Fruit fly (Drosophila melanogaster) whole organism, embryonic: ENCODE data around the gene CG5254.
A peak's percentile ranks its signal among the peaks of the same experiment; 100 is the strongest.

Experiments used
- Bteb2 ChIP-seq: fragments of 200-800 bp; sonication (Bioruptor generic); optimal IDR thresholded peaks from 2 replicates; lab custom pipeline; 2016; ENCODE audit warnings: missing biosample characterization, missing genetic modification characterization
- CG10267 ChIP-seq: fragments of 200-800 bp; sonication (Bioruptor generic); optimal IDR thresholded peaks from 2 replicates; lab custom pipeline; 2018; ENCODE audit warnings: missing biosample characterization, mild to moderate bottlenecking, missing genetic modification characterization, moderate library complexity
- CG10565 ChIP-seq: fragments of 200-800 bp; sonication (Bioruptor generic); optimal IDR thresholded peaks from 3 replicates; lab custom pipeline; 2016; ENCODE audit warnings: missing biosample characterization, mild to moderate bottlenecking, missing genetic modification characterization
- CG12219 ChIP-seq: fragments of 200-800 bp; sonication (Bioruptor generic); optimal IDR thresholded peaks from 3 replicates; lab custom pipeline; 2018; ENCODE audit warnings: missing biosample characterization, mild to moderate bottlenecking, missing genetic modification characterization
- CG1233 ChIP-seq: fragments of 200-800 bp; sonication (Bioruptor generic); optimal IDR thresholded peaks from 4 replicates; lab custom pipeline; 2018; ENCODE audit warnings: missing biosample characterization, mild to moderate bottlenecking, missing genetic modification characterization
- CG12769 ChIP-seq: fragments of 200-800 bp; sonication (Bioruptor generic); optimal IDR thresholded peaks from 2 replicates; lab custom pipeline; 2019; ENCODE audit warnings: missing biosample characterization, mild to moderate bottlenecking, missing genetic modification characterization, moderate library complexity
- CG13123 ChIP-seq: fragments of 200-800 bp; sonication (Bioruptor generic); optimal IDR thresholded peaks from 2 replicates; lab custom pipeline; 2016; ENCODE audit warnings: missing biosample characterization, missing genetic modification characterization
- CG15269 ChIP-seq: fragments of 200-800 bp; sonication (Bioruptor generic); optimal IDR thresholded peaks from 2 replicates; lab custom pipeline; 2018; ENCODE audit warnings: missing biosample characterization, mild to moderate bottlenecking, missing genetic modification characterization, moderate library complexity
- CG15601 ChIP-seq: fragments of 200-800 bp; sonication (Bioruptor generic); optimal IDR thresholded peaks from 3 replicates; lab custom pipeline; 2019; ENCODE audit warnings: missing biosample characterization, mild to moderate bottlenecking, missing genetic modification characterization, moderate library complexity
- CG1603 ChIP-seq: fragments of 200-800 bp; sonication (Bioruptor generic); optimal IDR thresholded peaks from 2 replicates; lab custom pipeline; 2019; ENCODE audit warnings: missing biosample characterization, mild to moderate bottlenecking, missing genetic modification characterization, moderate library complexity
- CG16813 ChIP-seq: fragments of 200-800 bp; sonication (Bioruptor generic); IDR thresholded peaks from 3 replicates; pipeline ENCODE4 v1.3.6; 2022; ENCODE audit warnings: missing biosample characterization, missing genetic modification characterization; ENCODE audit not compliant: partially characterized antibody
- CG17328 ChIP-seq: fragments of 200-800 bp; sonication (Bioruptor generic); IDR thresholded peaks from 2 replicates; pipeline ENCODE4 v1.3.6; 2022; ENCODE audit warnings: missing biosample characterization, missing genetic modification characterization
- CG17612 ChIP-seq: fragments of 200-800 bp; sonication (Bioruptor generic); IDR thresholded peaks from 2 replicates; pipeline ENCODE4 v1.3.6; 2022; ENCODE audit warnings: missing biosample characterization, missing genetic modification characterization
- CG2889 ChIP-seq: fragments of 200-800 bp; sonication (Bioruptor generic); IDR thresholded peaks from 3 replicates; pipeline ENCODE4 v1.3.6; 2022; ENCODE audit warnings: missing biosample characterization, missing genetic modification characterization
- CG3847 ChIP-seq: fragments of 200-800 bp; sonication (Bioruptor generic); IDR thresholded peaks from 2 replicates; pipeline ENCODE4 v1.3.6; 2022; ENCODE audit warnings: missing biosample characterization, missing genetic modification characterization
- CG4404 ChIP-seq: fragments of 200-800 bp; sonication (Bioruptor generic); IDR thresholded peaks from 2 replicates; pipeline ENCODE4 v1.3.6; 2022; ENCODE audit warnings: missing biosample characterization, missing genetic modification characterization
- CG4854 ChIP-seq: fragments of 200-800 bp; sonication (Bioruptor generic); optimal IDR thresholded peaks from 2 replicates; lab custom pipeline; 2016; ENCODE audit warnings: missing biosample characterization, missing genetic modification characterization, inconsistent platforms
- CG5953 ChIP-seq: fragments of 200-800 bp; sonication (Bioruptor generic); IDR thresholded peaks from 2 replicates; pipeline ENCODE4 v1.3.6; 2022; ENCODE audit warnings: missing biosample characterization, missing genetic modification characterization
- CG6654 ChIP-seq: fragments of 200-800 bp; sonication (Bioruptor generic); optimal IDR thresholded peaks from 2 replicates; lab custom pipeline; 2017; ENCODE audit warnings: missing biosample characterization, mild to moderate bottlenecking, missing genetic modification characterization
- CG6765 ChIP-seq: fragments of 200-800 bp; sonication (Bioruptor generic); optimal IDR thresholded peaks from 3 replicates; lab custom pipeline; 2017; ENCODE audit warnings: missing biosample characterization, mild to moderate bottlenecking, missing genetic modification characterization
- CG7357 ChIP-seq: fragments of 200-800 bp; sonication (Bioruptor generic); IDR thresholded peaks from 3 replicates; pipeline ENCODE4 v1.3.6; 2022; ENCODE audit warnings: missing biosample characterization, missing genetic modification characterization
- CG8944 ChIP-seq: fragments of 200-800 bp; sonication (Bioruptor generic); optimal IDR thresholded peaks from 3 replicates; lab custom pipeline; 2016; ENCODE audit warnings: missing biosample characterization, missing genetic modification characterization
- Chrac-16 ChIP-seq: fragments of 200-800 bp; sonication (Bioruptor generic); optimal IDR thresholded peaks from 3 replicates; lab custom pipeline; 2016; ENCODE audit warnings: missing biosample characterization, missing genetic modification characterization
- D19A ChIP-seq: fragments of 200-800 bp; optimal IDR thresholded peaks from 3 replicates; lab custom pipeline; 2019; ENCODE audit warnings: missing biosample characterization, mild to moderate bottlenecking, missing genetic modification characterization, moderate library complexity
- Elba2 ChIP-seq: fragments of 200-800 bp; sonication (Bioruptor generic); optimal IDR thresholded peaks from 3 replicates; lab custom pipeline; 2016; ENCODE audit warnings: missing biosample characterization, missing genetic modification characterization
- Ets97D ChIP-seq: fragments of 200-800 bp; sonication (Bioruptor generic); optimal IDR thresholded peaks from 3 replicates; lab custom pipeline; 2016; ENCODE audit warnings: missing biosample characterization, missing genetic modification characterization
- Gsc ChIP-seq: fragments of 200-800 bp; sonication (Bioruptor generic); IDR thresholded peaks from 2 replicates; pipeline ENCODE4 v1.3.6; 2022; ENCODE audit warnings: missing biosample characterization, missing genetic modification characterization
- HHEX ChIP-seq: fragments of 200-800 bp; sonication (Bioruptor generic); optimal IDR thresholded peaks from 3 replicates; lab custom pipeline; 2017; ENCODE audit warnings: missing biosample characterization, mild to moderate bottlenecking, missing genetic modification characterization, missing genetic modification reagents
- Hr39 ChIP-seq: fragments of >200 bp; optimal IDR thresholded peaks from 2 replicates; lab custom pipeline; 2017
- Max ChIP-seq: fragments of 200-800 bp; sonication (Bioruptor generic); optimal IDR thresholded peaks from 2 replicates; lab custom pipeline; 2016; ENCODE audit warnings: missing biosample characterization, mild to moderate bottlenecking, missing genetic modification characterization
- Oaz ChIP-seq: fragments of 200-800 bp; sonication (Bioruptor generic); IDR thresholded peaks from 2 replicates; pipeline ENCODE4 v1.3.6; 2022; ENCODE audit warnings: missing biosample characterization, missing genetic modification characterization
- Sox102F ChIP-seq: fragments of 200-800 bp; sonication (Bioruptor generic); optimal IDR thresholded peaks from 2 replicates; lab custom pipeline; 2018; ENCODE audit warnings: missing biosample characterization, mild to moderate bottlenecking, missing genetic modification characterization, moderate library complexity
- Sry-δ ChIP-seq: fragments of 200-800 bp; sonication (Bioruptor generic); optimal IDR thresholded peaks from 2 replicates; lab custom pipeline; 2016; ENCODE audit warnings: missing biosample characterization, missing genetic modification characterization
- Usf ChIP-seq: fragments of 200-800 bp; sonication (Bioruptor generic); optimal IDR thresholded peaks from 2 replicates; lab custom pipeline; 2017; ENCODE audit warnings: missing genotype, missing biosample characterization, missing genetic modification characterization
- ac ChIP-seq: fragments of 200-800 bp; sonication (Bioruptor generic); optimal IDR thresholded peaks from 3 replicates; lab custom pipeline; 2017; ENCODE audit warnings: missing biosample characterization, mild to moderate bottlenecking, missing genetic modification characterization
- az2 ChIP-seq: fragments of 200-800 bp; sonication (Bioruptor generic); optimal IDR thresholded peaks from 3 replicates; lab custom pipeline; 2016; ENCODE audit warnings: missing biosample characterization, missing genetic modification characterization
- disco-r ChIP-seq: fragments of 200-800 bp; sonication (Bioruptor generic); optimal IDR thresholded peaks from 2 replicates; lab custom pipeline; 2016; ENCODE audit warnings: missing biosample characterization, missing genetic modification characterization
- dpn ChIP-seq, 2 experiments: fragments of 200-800 bp; sonication (Bioruptor generic); optimal IDR thresholded peaks; 3 replicates each; lab custom pipeline; 2016; ENCODE audit warnings: missing biosample characterization in 2 of 2, missing genetic modification characterization in 2 of 2
- ham ChIP-seq: fragments of 200-800 bp; sonication (Bioruptor generic); IDR thresholded peaks from 2 replicates; pipeline ENCODE4 v1.3.6; 2022; ENCODE audit warnings: missing biosample characterization, missing genetic modification characterization
- ind ChIP-seq: fragments of 200-800 bp; sonication (Bioruptor generic); optimal IDR thresholded peaks from 3 replicates; lab custom pipeline; 2016; ENCODE audit warnings: missing biosample characterization, missing genetic modification characterization
- lilli ChIP-seq: fragments of 200-800 bp; sonication (Bioruptor generic); optimal IDR thresholded peaks from 3 replicates; lab custom pipeline; 2016; ENCODE audit warnings: missing biosample characterization, missing genetic modification characterization
- maf-S ChIP-seq: fragments of 200-800 bp; sonication (Bioruptor generic); optimal IDR thresholded peaks from 2 replicates; lab custom pipeline; 2016; ENCODE audit warnings: missing biosample characterization, missing genetic modification characterization
- nau ChIP-seq: fragments of 200-800 bp; sonication (Bioruptor generic); optimal IDR thresholded peaks from 3 replicates; lab custom pipeline; 2017; ENCODE audit warnings: missing biosample characterization, mild to moderate bottlenecking, missing genetic modification characterization, missing genetic modification reagents
- nerfin-2 ChIP-seq: fragments of 200-800 bp; sonication (Bioruptor generic); IDR thresholded peaks from 2 replicates; pipeline ENCODE4 v1.3.6; 2022; ENCODE audit warnings: missing biosample characterization, missing genetic modification characterization; ENCODE audit not compliant: partially characterized antibody
- pb ChIP-seq: fragments of 200-800 bp; sonication (Bioruptor generic); optimal IDR thresholded peaks from 3 replicates; lab custom pipeline; 2016; ENCODE audit warnings: missing biosample characterization, missing genetic modification characterization
- sima ChIP-seq: fragments of 200-800 bp; sonication (Bioruptor generic); optimal IDR thresholded peaks from 2 replicates; lab custom pipeline; 2016; ENCODE audit warnings: missing biosample characterization, missing genetic modification characterization
- sr ChIP-seq: fragments of 200-800 bp; sonication (Bioruptor generic); IDR thresholded peaks from 3 replicates; pipeline ENCODE4 v1.3.6; 2022; ENCODE audit warnings: missing biosample characterization, missing genetic modification characterization
- tap ChIP-seq: fragments of 200-800 bp; optimal IDR thresholded peaks from 3 replicates; lab custom pipeline; 2019; ENCODE audit warnings: missing biosample characterization, mild to moderate bottlenecking, missing genetic modification characterization, moderate library complexity
- tin ChIP-seq: fragments of 200-800 bp; sonication (Bioruptor generic); optimal IDR thresholded peaks from 3 replicates; lab custom pipeline; 2016; ENCODE audit warnings: missing biosample characterization, missing genetic modification characterization
- tup ChIP-seq: fragments of 200-800 bp; sonication (Bioruptor generic); optimal IDR thresholded peaks from 2 replicates; lab custom pipeline; 2016; ENCODE audit warnings: missing biosample characterization, mild to moderate bottlenecking, missing genetic modification characterization, moderate library complexity

CG5254 gene

dm6 chrX:755642-756332 lies 5.6 kb downstream of the CG5254 start (continued):
- peak; percentile 78 for TF ChIP-seq CG8944 (GFP tag; lab: Kevin White, UChicago)
- peak; percentile 70 for TF ChIP-seq Max
- no peak for TF ChIP-seq nerfin-2 (GFP tag; lab: Robert Waterston, UW)
- TF ChIP-seq D19A (tag; lab: Kevin White, UChicago), result peak; percentile 65
- peak; percentile 88 for TF ChIP-seq Bteb2 (GFP tag; lab: Kevin White, UChicago)
- peak; percentile 52 for TF ChIP-seq Sry-δ (GFP tag; lab: Kevin White, UChicago)
- no peak for TF ChIP-seq ac (GFP tag; lab: Kevin White, UChicago)
- peak; percentile 76 for TF ChIP-seq CG17328 (GFP tag; lab: Robert Waterston, UW)
- TF ChIP-seq pb, result peak; percentile 74
- TF ChIP-seq lilli, result peak; percentile 95
- peak; percentile 72 for TF ChIP-seq CG17612 (GFP tag; lab: Robert Waterston, UW)
- peak; percentile 59; the same call in 1 of the 2 replicates for TF ChIP-seq Oaz (GFP tag; lab: Robert Waterston, UW)
- peak; percentile 75 for TF ChIP-seq CG1603 (tag; lab: Kevin White, UChicago)
- TF ChIP-seq CG6654, result peak; percentile 42
- peak; percentile 78 for TF ChIP-seq tin
- no peak for TF ChIP-seq CG10565 (GFP tag; lab: Kevin White, UChicago)
- no peak for TF ChIP-seq Elba2
- peak; percentile 87 for TF ChIP-seq maf-S (GFP tag; lab: Kevin White, UChicago)
- TF ChIP-seq CG4854, result peak; percentile 81
- TF ChIP-seq az2 (GFP tag; lab: Kevin White, UChicago), result peak; percentile 77
- peak; percentile 63; the same call in 1 of the 3 replicates for TF ChIP-seq sr
- peak; percentile 56 for TF ChIP-seq Ets97D (GFP tag; lab: Kevin White, UChicago)
- peak; percentile 61 for TF ChIP-seq CG10267 (tag; lab: Kevin White, UChicago)
- peak; percentile 66 for TF ChIP-seq CG1233 (GFP tag; lab: Kevin White, UChicago)
- TF ChIP-seq disco-r (GFP tag; lab: Kevin White, UChicago), result peak; percentile 70
- TF ChIP-seq Sox102F (GFP tag; lab: Kevin White, UChicago), result peak; percentile 79
- peak; percentile 69; the same call in 2 of the 3 replicates for TF ChIP-seq CG7357 (GFP tag; lab: Robert Waterston, UW)
- peak; percentile 85 for TF ChIP-seq ind (GFP tag; lab: Kevin White, UChicago)
- peak; percentile 81 for TF ChIP-seq tup (GFP tag; lab: Kevin White, UChicago)
- peak; percentile 30 for TF ChIP-seq CG6765 (GFP tag; lab: Kevin White, UChicago)
- peak; percentile 62; the same call in 1 of the 2 replicates for TF ChIP-seq CG5953 (GFP tag; lab: Robert Waterston, UW)
- no peak for TF ChIP-seq CG16813
- peak; percentile 98 for TF ChIP-seq CG12769 (tag; lab: Kevin White, UChicago)
- peak; percentile 72 for TF ChIP-seq Chrac-16 (GFP tag; lab: Kevin White, UChicago)
- TF ChIP-seq CG2889 (GFP tag; lab: Robert Waterston, UW), result peak; percentile 80; the same call in 2 of the 3 replicates
- TF ChIP-seq Hr39, result no peak
- peak; percentile 58; the same call in 1 of the 2 replicates for TF ChIP-seq ham (GFP tag; lab: Robert Waterston, UW)
- TF ChIP-seq nau (GFP tag; lab: Kevin White, UChicago), result peak; percentile 66
- peak; percentile 80 for TF ChIP-seq CG15269 (tag; lab: Kevin White, UChicago)
- TF ChIP-seq HHEX, result peak; percentile 90
- TF ChIP-seq sima (GFP tag; lab: Kevin White, UChicago), result peak; percentile 45
- peak; percentile 58 for TF ChIP-seq Usf (GFP tag; lab: Kevin White, UChicago)
- 0 out of 2 replicates have a peak, but pooled peaks have one; percentile 16 for TF ChIP-seq Gsc
- TF ChIP-seq CG4404 (GFP tag; lab: Robert Waterston, UW), result peak; percentile 59
- peak; percentile 82 to 90 for TF ChIP-seq dpn (GFP tag; optimal IDR thresholded peaks at IDR 0.05; lab: Kevin White, UChicago)
- peak; percentile 68 for TF ChIP-seq CG12219 (GFP tag; lab: Kevin White, UChicago)
- peak; percentile 43 for TF ChIP-seq CG15601 (tag; lab: Kevin White, UChicago)
- TF ChIP-seq CG13123, result peak; percentile 50
- TF ChIP-seq CG3847 (GFP tag; lab: Robert Waterston, UW), result peak; percentile 89
- TF ChIP-seq tap (tag; lab: Kevin White, UChicago), result peak; percentile 74
